Fruit fly (Drosophila melanogaster) whole organism, embryonic: Measurements from ENCODE around the gene trx.

Experiments used
- Asciz ChIP-seq: fragments of 200-800 bp; sonication (Bioruptor generic); optimal IDR thresholded peaks from 2 replicates; lab custom pipeline; 2017; ENCODE audit warnings: missing biosample characterization, mild to moderate bottlenecking, missing genetic modification characterization, missing genetic modification reagents
- CG10147 ChIP-seq: fragments of 200-800 bp; sonication (Bioruptor generic); optimal IDR thresholded peaks from 2 replicates; lab custom pipeline; 2019; ENCODE audit warnings: missing biosample characterization, mild to moderate bottlenecking, missing genetic modification characterization, moderate library complexity
- CG10267 ChIP-seq: fragments of 200-800 bp; sonication (Bioruptor generic); optimal IDR thresholded peaks from 2 replicates; lab custom pipeline; 2018; ENCODE audit warnings: missing biosample characterization, mild to moderate bottlenecking, missing genetic modification characterization, moderate library complexity
- CG10565 ChIP-seq: fragments of 200-800 bp; sonication (Bioruptor generic); optimal IDR thresholded peaks from 3 replicates; lab custom pipeline; 2016; ENCODE audit warnings: missing biosample characterization, mild to moderate bottlenecking, missing genetic modification characterization
- CG10959 ChIP-seq: fragments of 200-800 bp; sonication (Bioruptor generic); IDR thresholded peaks from 2 replicates; pipeline ENCODE4 v1.3.6; 2022; ENCODE audit warnings: missing biosample characterization, missing genetic modification characterization
- CG10979 ChIP-seq: fragments of 200-800 bp; sonication (Bioruptor generic); optimal IDR thresholded peaks from 2 replicates; lab custom pipeline; 2018; ENCODE audit warnings: missing biosample characterization, mild to moderate bottlenecking, missing genetic modification characterization, moderate library complexity
- CG1233 ChIP-seq: fragments of 200-800 bp; sonication (Bioruptor generic); optimal IDR thresholded peaks from 4 replicates; lab custom pipeline; 2018; ENCODE audit warnings: missing biosample characterization, mild to moderate bottlenecking, missing genetic modification characterization
- CG12659 ChIP-seq: fragments of 200-800 bp; sonication (Bioruptor generic); optimal IDR thresholded peaks from 3 replicates; lab custom pipeline; 2017; ENCODE audit warnings: mild to moderate bottlenecking, missing biosample characterization, missing genetic modification reagents, missing genetic modification characterization
- CG13296 ChIP-seq: fragments of 200-800 bp; sonication (Bioruptor generic); optimal IDR thresholded peaks from 3 replicates; lab custom pipeline; 2018; ENCODE audit warnings: missing biosample characterization, mild to moderate bottlenecking, missing genetic modification characterization
- CG14710 ChIP-seq: fragments of 200-800 bp; sonication (Bioruptor generic); optimal IDR thresholded peaks from 3 replicates; lab custom pipeline; 2019; ENCODE audit warnings: missing biosample characterization, mild to moderate bottlenecking, missing genetic modification characterization, moderate library complexity
- CG15601 ChIP-seq: fragments of 200-800 bp; sonication (Bioruptor generic); optimal IDR thresholded peaks from 3 replicates; lab custom pipeline; 2019; ENCODE audit warnings: missing biosample characterization, mild to moderate bottlenecking, missing genetic modification characterization, moderate library complexity
- CG17361 ChIP-seq: fragments of 200-800 bp; sonication (Bioruptor generic); IDR thresholded peaks from 3 replicates; pipeline ENCODE4 v1.3.6; 2022; ENCODE audit warnings: missing biosample characterization, missing genetic modification characterization
- CG18599 ChIP-seq: fragments of 200-800 bp; sonication (Bioruptor generic); optimal IDR thresholded peaks from 3 replicates; lab custom pipeline; 2017; ENCODE audit warnings: missing biosample characterization, missing genetic modification characterization, mild to moderate bottlenecking, moderate library complexity, missing genetic modification reagents
- CG2678 ChIP-seq: fragments of 200-800 bp; sonication (Bioruptor generic); optimal IDR thresholded peaks from 3 replicates; lab custom pipeline; 2019; ENCODE audit warnings: missing biosample characterization, mild to moderate bottlenecking, missing genetic modification characterization, moderate library complexity
- CG2712 ChIP-seq: fragments of 200-800 bp; optimal IDR thresholded peaks from 3 replicates; lab custom pipeline; 2019; ENCODE audit warnings: missing biosample characterization, mild to moderate bottlenecking, missing genetic modification characterization, moderate library complexity
- CG6272 ChIP-seq: fragments of 200-800 bp; sonication (Bioruptor generic); IDR thresholded peaks from 2 replicates; pipeline ENCODE4 v1.3.6; 2022; ENCODE audit warnings: missing biosample characterization, missing genetic modification characterization
- CG7556 ChIP-seq: fragments of 200-800 bp; sonication (Bioruptor generic); optimal IDR thresholded peaks from 2 replicates; lab custom pipeline; 2017; ENCODE audit warnings: missing biosample characterization, mild to moderate bottlenecking, missing genetic modification characterization
- CG7928 ChIP-seq: fragments of 200-800 bp; sonication (Bioruptor generic); optimal IDR thresholded peaks from 2 replicates; lab custom pipeline; 2017; ENCODE audit warnings: missing biosample characterization, mild to moderate bottlenecking, missing genetic modification characterization
- CG8359 ChIP-seq: fragments of 200-800 bp; sonication (Bioruptor generic); optimal IDR thresholded peaks from 2 replicates; lab custom pipeline; 2017; ENCODE audit warnings: missing biosample characterization, mild to moderate bottlenecking, missing genetic modification characterization, borderline replicate concordance
- CG8924 ChIP-seq: fragments of 200-800 bp; optimal IDR thresholded peaks from 3 replicates; lab custom pipeline; 2019; ENCODE audit warnings: missing biosample characterization, mild to moderate bottlenecking, missing genetic modification characterization, moderate library complexity
- CG9215 ChIP-seq: fragments of 200-800 bp; sonication (Bioruptor generic); IDR thresholded peaks from 2 replicates; pipeline ENCODE4 v1.3.6; 2022; ENCODE audit warnings: missing biosample characterization, missing genetic modification characterization
- CG9797 ChIP-seq: fragments of 200-800 bp; sonication (Bioruptor generic); optimal IDR thresholded peaks from 3 replicates; lab custom pipeline; 2018; ENCODE audit warnings: missing biosample characterization, mild to moderate bottlenecking, missing genetic modification characterization
- Dfd ChIP-seq, 2 experiments: fragments of >200 bp; optimal IDR thresholded peaks; 2 replicates each; lab custom pipeline; 2017; ENCODE audit warnings: missing biosample characterization in 2 of 2, missing genetic modification characterization in 2 of 2
- H15 ChIP-seq: fragments of 200-800 bp; sonication (Bioruptor generic); IDR thresholded peaks from 3 replicates; pipeline ENCODE4 v1.3.6; 2022; ENCODE audit warnings: missing biosample characterization, missing genetic modification characterization
- HLH3B ChIP-seq: fragments of 200-800 bp; sonication (Bioruptor generic); IDR thresholded peaks from 2 replicates; pipeline ENCODE4 v1.3.6; 2022; ENCODE audit warnings: missing biosample characterization, missing genetic modification characterization
- Hmx ChIP-seq: fragments of 200-800 bp; sonication (Bioruptor generic); optimal IDR thresholded peaks from 2 replicates; lab custom pipeline; 2016; ENCODE audit warnings: missing biosample characterization, missing genetic modification characterization
- Hr51 ChIP-seq, 2 experiments: fragments of 200-800 bp; sonication (Bioruptor generic); optimal IDR thresholded peaks; 2 replicates in 1 of 2; 3 replicates in 1 of 2; lab custom pipeline; 2016 to 2018; ENCODE audit warnings: missing biosample characterization in 2 of 2, missing genetic modification characterization in 2 of 2, mild to moderate bottlenecking in 1 of 2, moderate library complexity in 1 of 2
- Mrtf ChIP-seq: fragments of 200-800 bp; sonication (Bioruptor generic); IDR thresholded peaks from 3 replicates; pipeline ENCODE4 v1.3.6; 2022; ENCODE audit warnings: missing biosample characterization, missing genetic modification characterization
- NC2α ChIP-seq: fragments of 200-800 bp; sonication (Bioruptor generic); optimal IDR thresholded peaks from 2 replicates; lab custom pipeline; 2016; ENCODE audit warnings: missing biosample characterization, missing genetic modification characterization
- Oli ChIP-seq: fragments of 200-800 bp; sonication (Bioruptor generic); optimal IDR thresholded peaks from 2 replicates; lab custom pipeline; 2018; ENCODE audit warnings: missing biosample characterization, mild to moderate bottlenecking, missing genetic modification characterization, moderate library complexity
- Ptx1 ChIP-seq: fragments of 200-800 bp; sonication (Bioruptor generic); IDR thresholded peaks from 2 replicates; pipeline ENCODE4 v1.3.6; 2022; ENCODE audit warnings: missing biosample characterization, missing genetic modification characterization
- Sox100B ChIP-seq: fragments of 200-800 bp; sonication (Bioruptor generic); optimal IDR thresholded peaks from 3 replicates; lab custom pipeline; 2018; ENCODE audit warnings: missing biosample characterization, mild to moderate bottlenecking, missing genetic modification characterization
- Sox102F ChIP-seq: fragments of 200-800 bp; sonication (Bioruptor generic); optimal IDR thresholded peaks from 2 replicates; lab custom pipeline; 2018; ENCODE audit warnings: missing biosample characterization, mild to moderate bottlenecking, missing genetic modification characterization, moderate library complexity
- Xrp1 ChIP-seq: fragments of 200-800 bp; sonication (Bioruptor generic); IDR thresholded peaks from 2 replicates; pipeline ENCODE4 v1.3.6; 2022; ENCODE audit warnings: missing biosample characterization, missing genetic modification characterization
- bcd ChIP-seq: fragments of 200-800 bp; sonication (Bioruptor generic); optimal IDR thresholded peaks from 2 replicates; lab custom pipeline; 2017; ENCODE audit warnings: missing biosample characterization, mild to moderate bottlenecking, missing genetic modification characterization
- esg ChIP-seq: fragments of 200-800 bp; sonication (Bioruptor generic); conservative IDR thresholded peaks from 2 replicates; pipeline ENCODE4 v1.3.6; 2022; ENCODE audit warnings: missing biosample characterization, missing genetic modification characterization
- grau ChIP-seq: fragments of 200-800 bp; optimal IDR thresholded peaks from 3 replicates; lab custom pipeline; 2019; ENCODE audit warnings: missing biosample characterization, mild to moderate bottlenecking, missing genetic modification characterization, moderate library complexity
- gsb-n ChIP-seq: fragments of 200-800 bp; sonication (Bioruptor generic); optimal IDR thresholded peaks from 3 replicates; lab custom pipeline; 2018; ENCODE audit warnings: missing biosample characterization, mild to moderate bottlenecking, missing genetic modification characterization
- ham ChIP-seq: fragments of 200-800 bp; sonication (Bioruptor generic); IDR thresholded peaks from 2 replicates; pipeline ENCODE4 v1.3.6; 2022; ENCODE audit warnings: missing biosample characterization, missing genetic modification characterization
- otp ChIP-seq: fragments of 200-800 bp; sonication (Bioruptor generic); IDR thresholded peaks from 3 replicates; pipeline ENCODE4, ENCODE4 v1.3.6; 2022; ENCODE audit warnings: missing biosample characterization, missing genetic modification characterization
- pb ChIP-seq: fragments of 200-800 bp; sonication (Bioruptor generic); optimal IDR thresholded peaks from 3 replicates; lab custom pipeline; 2016; ENCODE audit warnings: missing biosample characterization, missing genetic modification characterization
- pum ChIP-seq: fragments of 200-800 bp; sonication (Bioruptor generic); optimal IDR thresholded peaks from 2 replicates; lab custom pipeline; 2016; ENCODE audit warnings: missing biosample characterization, missing genetic modification characterization
- row ChIP-seq: fragments of 200-800 bp; sonication (Bioruptor generic); IDR thresholded peaks from 3 replicates; pipeline ENCODE4 v1.3.6; 2022; ENCODE audit warnings: missing biosample characterization, missing genetic modification characterization
- sim ChIP-seq: fragments of 200-800 bp; sonication (Bioruptor generic); IDR thresholded peaks from 2 replicates; pipeline ENCODE4 v1.3.6; 2022; ENCODE audit warnings: missing biosample characterization, missing genetic modification characterization
- stc ChIP-seq: fragments of 200-800 bp; sonication (Bioruptor generic); IDR thresholded peaks from 2 replicates; pipeline ENCODE4 v1.3.6; 2022; ENCODE audit warnings: missing biosample characterization, missing genetic modification characterization
- tgo ChIP-seq: fragments of 200-800 bp; sonication (Bioruptor generic); IDR thresholded peaks from 3 replicates; pipeline ENCODE4 v1.3.6; 2022; ENCODE audit warnings: missing biosample characterization, missing genetic modification characterization
- vvl ChIP-seq: fragments of 200-800 bp; sonication (Bioruptor generic); IDR thresholded peaks from 2 replicates; pipeline ENCODE4 v1.3.6; 2022; ENCODE audit warnings: missing biosample characterization, missing genetic modification characterization

trx gene

dm6 chr3R:14279311-14279998, 7.2 kb downstream of the trx start (continued):
- TF ChIP-seq gsb-n (tag; lab: Kevin White, UChicago) (peak; percentile 22), CG8359 (GFP tag; lab: Kevin White, UChicago) (no peak), pb (GFP tag; lab: Kevin White, UChicago) (no peak), CG17361 (peak; percentile 39; the same call in 1 of the 3 replicates), ham (GFP tag; lab: Robert Waterston, UW) (no peak), Ptx1 (0 out of 2 replicates have a peak, but pooled peaks have one; percentile 25), CG10267 (tag; lab: Kevin White, UChicago) (peak; percentile 22), CG12659 (GFP tag; lab: Kevin White, UChicago) (peak; percentile 10), esg (GFP tag; lab: Robert Waterston, UW) (peak; percentile 34; the same call in 1 of the 2 replicates), CG18599 (GFP tag; lab: Kevin White, UChicago) (peak; percentile 71), Dfd (GFP tag; optimal IDR thresholded peaks at IDR 0.05; lab: Kevin White, UChicago) (peak in 1 of 2 experiments; percentile 39), Hr51 (GFP tag; optimal IDR thresholded peaks at IDR 0.05; lab: Kevin White, UChicago) (peak in 1 of 2 experiments; percentile 52), CG10565 (GFP tag; lab: Kevin White, UChicago) (no peak), CG1233 (no peak), Mrtf (GFP tag; lab: Robert Waterston, UW) (no peak), sim (GFP tag; lab: Robert Waterston, UW) (no peak), pum (GFP tag; lab: Kevin White, UChicago) (no peak), Asciz (peak; percentile 17), bcd (GFP tag; lab: Kevin White, UChicago) (peak; percentile 0), CG10147 (GFP tag; lab: Kevin White, UChicago) (peak; percentile 27), CG14710 (peak; percentile 28), CG8924 (peak; percentile 27), stc (GFP tag; lab: Robert Waterston, UW) (peak; percentile 9; the same call in 1 of the 2 replicates), CG9797 (GFP tag; lab: Kevin White, UChicago) (no peak), CG2712 (tag; lab: Kevin White, UChicago) (peak; percentile 58), CG6272 (GFP tag; lab: Robert Waterston, UW) (no peak), CG2678 (tag; lab: Kevin White, UChicago) (peak; percentile 65), Sox102F (GFP tag; lab: Kevin White, UChicago) (peak; percentile 43), Oli (tag; lab: Kevin White, UChicago) (peak; percentile 22), CG7928 (no peak), Sox100B (peak; percentile 39), NC2α (no peak), vvl (GFP tag; lab: Robert Waterston, UW) (peak; percentile 46; the same call in 1 of the 2 replicates), CG13296 (GFP tag; lab: Kevin White, UChicago) (peak; percentile 17), tgo (GFP tag; lab: Robert Waterston, UW) (peak; percentile 28; the same call in 1 of the 3 replicates), Hmx (GFP tag; lab: Kevin White, UChicago) (no peak), HLH3B (0 out of 2 replicates have a peak, but pooled peaks have one; percentile 18), otp (no peak), Xrp1 (GFP tag; lab: Robert Waterston, UW) (peak; percentile 58), CG15601 (tag; lab: Kevin White, UChicago) (peak; percentile 17), CG10979 (tag; lab: Kevin White, UChicago) (peak; percentile 52), CG7556 (GFP tag; lab: Kevin White, UChicago) (peak; percentile 20), row (peak; percentile 65), CG9215 (0 out of 2 replicates have a peak, but pooled peaks have one; percentile 15), grau (tag; lab: Kevin White, UChicago) (peak; percentile 51), H15 (GFP tag; lab: Robert Waterston, UW) (no peak), CG10959 (GFP tag; lab: Robert Waterston, UW) (no peak)
